Worm (Caenorhabditis elegans): Measurements from ENCODE around the gene srx-24.

srx-24 gene

DNA sequence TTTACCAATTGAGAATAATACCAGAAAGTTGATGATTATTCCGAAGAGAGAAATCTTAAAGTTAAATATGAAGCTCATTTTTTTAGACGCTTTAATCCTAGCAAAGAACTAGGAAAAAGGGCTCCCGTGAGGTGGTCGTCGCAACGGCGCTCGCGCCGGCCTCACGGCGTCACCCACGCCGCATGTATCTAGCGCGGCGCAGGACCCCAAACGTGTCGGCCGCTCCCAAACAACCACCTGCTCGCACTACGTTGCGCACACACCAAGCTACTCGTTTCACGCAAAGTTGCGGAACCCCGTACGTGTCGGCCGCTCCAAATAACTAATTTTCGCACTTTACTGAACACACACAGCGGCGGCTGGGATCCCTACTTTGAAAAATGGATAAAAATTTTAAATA lies 3.5 kb downstream of the srx-24 start:
- no peak for TF ChIP-seq unc-62 (GFP tag; optimal IDR thresholded peaks at IDR 0.05)

ce11 chrV:2742298-2742697 lies 7.6 kb downstream of the srx-24 start, which contains the start of gene srg-62:
Gene srg-62 (minus strand): TSS chrV:2742398.
- no peak for TF ChIP-seq unc-62 (GFP tag; optimal IDR thresholded peaks at IDR 0.05)

- TF ChIP-seq unc-62 (GFP tag; optimal IDR thresholded peaks at IDR 0.05), result no peak
Observed at ce11 chrV:2740228-2740627, 9.7 kb downstream of the srx-24 start, which contains the start of gene srg-61. Gene srg-61 (minus strand): TSS chrV:2740328.

- no peak for TF ChIP-seq unc-62 (GFP tag; optimal IDR thresholded peaks at IDR 0.05)
Observed at ce11 chrV:2739607-2740006, 10.3 kb downstream of the srx-24 start.

- TF ChIP-seq unc-62 (GFP tag; optimal IDR thresholded peaks at IDR 0.05), result no peak
Observed at ce11 chrV:2738174-2738573, 11.7 kb downstream of the srx-24 start, which contains the start of gene srg-56. Gene srg-56 (minus strand): TSS chrV:2738274.

ce11 chrV:2734360-2734759 lies 15.5 kb downstream of the srx-24 start, which contains the start of gene srg-57:
Gene srg-57 (minus strand): TSS chrV:2734460.
- no peak for TF ChIP-seq unc-62 (GFP tag; optimal IDR thresholded peaks at IDR 0.05)

- TF ChIP-seq unc-62 (GFP tag; optimal IDR thresholded peaks at IDR 0.05), result no peak
Observed at ce11 chrV:2730784-2731480, 19.0 kb downstream of the srx-24 start, which contains the start of gene dod-3. Gene dod-3 (minus strand): TSS chrV:2731098.

- TF ChIP-seq unc-62 (GFP tag; optimal IDR thresholded peaks at IDR 0.05), result no peak
Observed at ce11 chrV:2728236-2728635, 21.7 kb downstream of the srx-24 start, which contains the start of gene str-33. Gene str-33 (plus strand): TSS chrV:2728536.

- no peak for TF ChIP-seq unc-62 (GFP tag; optimal IDR thresholded peaks at IDR 0.05)
Observed at ce11 chrV:2727101-2727500, 22.8 kb downstream of the srx-24 start, which contains the start of gene str-13. Gene str-13 (minus strand): TSS chrV:2727201.

ce11 chrV:2725225-2725624 lies 24.7 kb downstream of the srx-24 start, which contains the start of gene srg-59:
Gene srg-59 (minus strand): TSS chrV:2725325.
- TF ChIP-seq unc-62 (GFP tag; optimal IDR thresholded peaks at IDR 0.05), result no peak

- TF ChIP-seq unc-62 (GFP tag; optimal IDR thresholded peaks at IDR 0.05), result no peak
Observed at ce11 chrV:2722555-2722954, 27.4 kb downstream of the srx-24 start, which contains the start of gene srg-60. Gene srg-60 (minus strand): TSS chrV:2722655.

ce11 chrV:2720763-2721162 lies 29.1 kb downstream of the srx-24 start, which contains the start of gene srt-27:
Gene srt-27 (minus strand): TSS chrV:2720863.
- no peak for TF ChIP-seq unc-62 (GFP tag; optimal IDR thresholded peaks at IDR 0.05)

ce11 chrV:2718688-2719185 lies 31.2 kb downstream of the srx-24 start, which contains the start of gene srt-29:
Gene srt-29 (minus strand): TSS chrV:2719135.
- TF ChIP-seq unc-62 (GFP tag; optimal IDR thresholded peaks at IDR 0.05), result no peak

DNA sequence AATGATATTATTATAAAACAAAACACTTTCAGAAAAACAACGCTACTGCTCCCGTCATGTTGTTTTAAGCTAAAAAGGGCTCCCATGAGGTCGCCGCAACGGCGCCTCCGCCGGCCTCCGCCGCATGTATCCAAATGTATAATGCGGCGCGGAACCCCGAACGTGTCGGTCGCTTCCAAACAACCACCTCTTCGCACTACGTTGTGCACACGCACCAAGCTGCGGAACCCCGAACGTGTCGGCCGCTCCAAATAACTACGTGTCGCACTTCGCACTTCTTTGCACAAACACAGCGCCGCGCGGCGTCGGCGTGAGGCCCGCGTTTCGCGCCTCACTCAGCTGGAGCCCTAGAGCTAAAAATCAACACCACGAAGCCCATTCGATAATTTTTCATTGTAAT lies 33.0 kb downstream of the srx-24 start:
- TF ChIP-seq unc-62 (GFP tag; optimal IDR thresholded peaks at IDR 0.05), result no peak

ce11 chrV:2713532-2713931 lies 36.4 kb downstream of the srx-24 start, which contains the start of gene srt-28:
Gene srt-28 (minus strand): TSS chrV:2713632.
- TF ChIP-seq unc-62 (GFP tag; optimal IDR thresholded peaks at IDR 0.05), result no peak

- no peak for TF ChIP-seq unc-62 (GFP tag; optimal IDR thresholded peaks at IDR 0.05)
Observed at ce11 chrV:2711429-2711828, 38.5 kb downstream of the srx-24 start, which contains the start of gene C24B9.3. Gene C24B9.3 (minus strand): TSS chrV:2711599.

- no peak for TF ChIP-seq unc-62 (GFP tag; optimal IDR thresholded peaks at IDR 0.05)
Observed at ce11 chrV:2710192-2710591, 39.7 kb downstream of the srx-24 start.

All from whole organism, dauer.